Worm (Caenorhabditis elegans) whole organism, early embryonic: ENCODE results near the gene taap-1.

ENCODE experiments used
- aly-1 ChIP-seq: sonication (generic microtip); optimal IDR thresholded peaks from 2 replicates; lab custom pipeline; 2016; ENCODE audit warnings: missing genetic modification characterization, missing compliant biosample characterization
- ceh-13 ChIP-seq: fragments of 200-800 bp; sonication (Bioruptor generic); optimal IDR thresholded peaks from 2 replicates; lab custom pipeline; 2018; ENCODE audit warnings: mild to moderate bottlenecking, missing genetic modification characterization, missing compliant biosample characterization
- flt-1 ChIP-seq: fragments of 200-800 bp; sonication (Bioruptor generic); IDR thresholded peaks from 2 replicates; pipeline ENCODE4 v1.3.6; 2022; ENCODE audit warnings: missing genetic modification characterization, missing compliant biosample characterization
- sea-1 ChIP-seq: fragments of 200-800 bp; sonication (Bioruptor generic); conservative IDR thresholded peaks from 2 replicates; pipeline ENCODE4 v1.3.6; 2022; ENCODE audit warnings: missing genetic modification characterization, missing compliant biosample characterization

ce11 chrII:8514729-8515128 is 31.1 kb upstream of the taap-1 start, which contains the start of gene ctg-2:
- TF ChIP-seq sea-1 (GFP tag; lab: Robert Waterston, UW) (no peak), flt-1 (no peak), aly-1 (tag; lab: Kevin White, UChicago) (no peak), ceh-13 (GFP tag; lab: Kevin White, UChicago) (no peak)
